Worm (Caenorhabditis elegans): ENCODE measurements around the gene F41G3.3.

F41G3.3 gene

ce11 chrII:6726814-6727213 is 29.5 kb upstream of the F41G3.3 start:
- TF ChIP-seq dsc-1 (tag; optimal IDR thresholded peaks at IDR 0.05): peak; percentile 52
- TF ChIP-seq aly-2 (tag; optimal IDR thresholded peaks at IDR 0.05): no peak
- TF ChIP-seq nhr-28 (tag; optimal IDR thresholded peaks at IDR 0.05): no peak
- peak; percentile 32 for TF ChIP-seq lin-14 (GFP tag; optimal IDR thresholded peaks at IDR 0.05)
- no peak for TF ChIP-seq lin-39 (tag; optimal IDR thresholded peaks at IDR 0.05)

- no peak for TF ChIP-seq C16A3.4 (tag; optimal IDR thresholded peaks at IDR 0.05)
- no peak for TF ChIP-seq efl-3 (GFP tag; optimal IDR thresholded peaks at IDR 0.05)
- TF ChIP-seq nhr-76 (tag; optimal IDR thresholded peaks at IDR 0.05): no peak
- no peak for TF ChIP-seq dpl-1 (GFP tag; optimal IDR thresholded peaks at IDR 0.05)
- TF ChIP-seq efl-1 (optimal IDR thresholded peaks at IDR 0.05): peak; percentile 13 to 41
- TF ChIP-seq efl-1 (GFP tag; optimal IDR thresholded peaks at IDR 0.05 in 1 of 2): peak in 1 of 2 experiments; percentile 50
- TF ChIP-seq fkh-8 (tag; optimal IDR thresholded peaks at IDR 0.05): no peak
- no peak for TF ChIP-seq unc-98 (GFP tag; IDR thresholded peaks at IDR 0.05)
- TF ChIP-seq Y116A8C.19 (tag; optimal IDR thresholded peaks at IDR 0.05; ENCODE audit: borderline replicate concordance): no peak
- TF ChIP-seq hlh-4 (tag; optimal IDR thresholded peaks at IDR 0.05): no peak
- TF ChIP-seq nhr-12 (tag; optimal IDR thresholded peaks at IDR 0.05): no peak
- TF ChIP-seq mdl-1 (tag; optimal IDR thresholded peaks at IDR 0.05): no peak
- TF ChIP-seq pag-3 (tag; optimal IDR thresholded peaks at IDR 0.05; ENCODE audit: borderline replicate concordance, insufficient read depth): no peak
- no peak for TF ChIP-seq tlp-1 (tag; optimal IDR thresholded peaks at IDR 0.05)
- no peak for TF ChIP-seq swsn-7 (tag; optimal IDR thresholded peaks at IDR 0.05)
- TF ChIP-seq skn-1 (tag; optimal IDR thresholded peaks at IDR 0.05): no peak
- TF ChIP-seq ceh-63 (GFP tag; optimal IDR thresholded peaks at IDR 0.05): no peak
- TF ChIP-seq zip-4 (GFP tag; optimal IDR thresholded peaks at IDR 0.05): no peak
- TF ChIP-seq unc-62 (GFP tag; optimal IDR thresholded peaks at IDR 0.05): no peak
- no peak for TF ChIP-seq nhr-85 (tag)
- peak; percentile 69 for TF ChIP-seq lin-14 (GFP tag; optimal IDR thresholded peaks at IDR 0.05)
- TF ChIP-seq lin-15B (tag; optimal IDR thresholded peaks at IDR 0.05): no peak
- TF ChIP-seq lsy-2 (tag; optimal IDR thresholded peaks at IDR 0.05): peak in 1 of 2 experiments; percentile 27
- TF ChIP-seq C34B4.2 (tag; optimal IDR thresholded peaks at IDR 0.05): no peak
- no peak for TF ChIP-seq grh-1 (GFP tag; IDR thresholded peaks at IDR 0.05)
- TF ChIP-seq elt-3 (tag; optimal IDR thresholded peaks at IDR 0.05): no peak
- no peak for TF ChIP-seq ama-1 (optimal IDR thresholded peaks at IDR 0.05)
- no peak for TF ChIP-seq nhr-237 (tag; optimal IDR thresholded peaks at IDR 0.05)
- no peak for TF ChIP-seq ztf-11 (tag; optimal IDR thresholded peaks at IDR 0.05)
- TF ChIP-seq unc-130 (tag; optimal IDR thresholded peaks at IDR 0.05): no peak
- no peak for TF ChIP-seq xbp-1 (tag; optimal IDR thresholded peaks at IDR 0.05)
- TF ChIP-seq ces-1 (GFP tag; optimal IDR thresholded peaks at IDR 0.05): no peak
- TF ChIP-seq tbx-2 (tag; optimal IDR thresholded peaks at IDR 0.05): no peak
- peak; percentile 33 for TF ChIP-seq nhr-71 (tag; optimal IDR thresholded peaks at IDR 0.05)
- TF ChIP-seq egl-27 (tag; optimal IDR thresholded peaks at IDR 0.05): no peak
- no peak for TF ChIP-seq sup-37 (GFP tag; optimal IDR thresholded peaks at IDR 0.05)
- TF ChIP-seq rnt-1 (tag; optimal IDR thresholded peaks at IDR 0.05): peak; percentile 17
- TF ChIP-seq ceh-82 (tag; optimal IDR thresholded peaks at IDR 0.05): peak in 1 of 3 experiments; percentile 32
- TF ChIP-seq hpl-2 (GFP tag; optimal IDR thresholded peaks at IDR 0.05): no peak
- TF ChIP-seq snu-23 (GFP tag; optimal IDR thresholded peaks at IDR 0.05): no peak
- TF ChIP-seq pqm-1 (tag; optimal IDR thresholded peaks at IDR 0.05): no peak
- no peak for TF ChIP-seq lin-13 (GFP tag; optimal IDR thresholded peaks at IDR 0.05)
- TF ChIP-seq fkh-10 (GFP tag; optimal IDR thresholded peaks at IDR 0.05): peak; percentile 33
- TF ChIP-seq ztf-4 (tag; optimal IDR thresholded peaks at IDR 0.05): no peak
- peak; percentile 6; the same call in 1 of the 2 replicates for TF ChIP-seq isw-1 (GFP tag; IDR thresholded peaks at IDR 0.05)
- TF ChIP-seq nhr-11 (tag; optimal IDR thresholded peaks at IDR 0.05): no peak
- peak in 1 of 2 experiments; percentile 11 for TF ChIP-seq lin-35 (GFP tag; optimal IDR thresholded peaks at IDR 0.05)
- TF ChIP-seq ceh-90 (tag; optimal IDR thresholded peaks at IDR 0.05): no peak
- TF ChIP-seq mep-1 (tag; optimal IDR thresholded peaks at IDR 0.05): no peak
Measured at ce11 chrII:6729331-6729730, 27.0 kb upstream of the F41G3.3 start, which contains the start of gene T14B4.8. Gene T14B4.8 (minus strand): TSS chrII:6729390.
